Worm (Caenorhabditis elegans) whole organism, L1 larva: ENCODE measurements around the gene ttr-6.
A peak's percentile ranks its signal among the peaks of the same experiment; 100 is the strongest.

Source experiments
- C16A3.4 ChIP-seq: fragments of 150-350 bp; optimal IDR thresholded peaks from 2 replicates; lab custom pipeline; 2014; ENCODE audit warnings: missing biosample characterization, missing genetic modification characterization
- C34B4.2 ChIP-seq: sonication (generic microtip); optimal IDR thresholded peaks from 2 replicates; lab custom pipeline; 2017; ENCODE audit warnings: mild to moderate bottlenecking, missing genetic modification characterization, missing compliant biosample characterization
- F16B12.6 ChIP-seq: fragments of 150-350 bp; optimal IDR thresholded peaks from 2 replicates; lab custom pipeline; 2014; ENCODE audit warnings: missing biosample characterization, missing genetic modification characterization
- ama-1 ChIP-seq: fragments of 150-350 bp; optimal IDR thresholded peaks from 2 replicates; lab custom pipeline; 2014
- blmp-1 ChIP-seq: fragments of 150-350 bp; optimal IDR thresholded peaks from 2 replicates; lab custom pipeline; 2014; ENCODE audit warnings: missing biosample characterization, missing genetic modification characterization
- ceh-90 ChIP-seq: sonication (generic microtip); optimal IDR thresholded peaks from 2 replicates; lab custom pipeline; 2016; ENCODE audit warnings: missing genetic modification characterization, missing compliant biosample characterization
- dpl-1 ChIP-seq, 3 experiments: fragments of 150-350 bp in 2 of 3; sonication (generic microtip) in 1 of 3; optimal IDR thresholded peaks; 2 replicates each; lab custom pipeline; 2014 to 2017; ENCODE audit warnings: missing biosample characterization in 3 of 3, missing genetic modification characterization in 3 of 3, missing genetic modification reagents in 3 of 3
- efl-1 ChIP-seq, 4 experiments: fragments of 150-350 bp; optimal IDR thresholded peaks in 3 of 4; peaks in 1 of 4; 1 replicate in 1 of 4; 2 replicates in 3 of 4; lab custom pipeline; 2014; ENCODE audit warnings: missing biosample characterization in 2 of 4, missing genetic modification characterization in 2 of 4, missing genetic modification reagents in 2 of 4
- efl-3 ChIP-seq: fragments of 200-800 bp; sonication (Bioruptor generic); optimal IDR thresholded peaks from 2 replicates; lab custom pipeline; 2018; ENCODE audit warnings: mild to moderate bottlenecking, missing genetic modification characterization, missing compliant biosample characterization
- egl-27 ChIP-seq, 2 experiments: fragments of 150-350 bp in 1 of 2; sonication (generic microtip); optimal IDR thresholded peaks; 3 replicates each; lab custom pipeline; 2017 to 2018; ENCODE audit warnings: missing biosample characterization in 2 of 2, missing genetic modification characterization in 2 of 2, missing genetic modification reagents in 2 of 2
- elt-2 ChIP-seq: sonication (generic microtip); optimal IDR thresholded peaks from 2 replicates; lab custom pipeline; 2016; ENCODE audit warnings: missing genetic modification characterization, mild to moderate bottlenecking, inconsistent platforms, missing compliant biosample characterization, missing genetic modification reagents
- ets-5 ChIP-seq: fragments of 200-800 bp; sonication (Bioruptor generic); IDR thresholded peaks from 2 replicates; pipeline ENCODE4 v1.3.6; 2022; ENCODE audit warnings: missing genetic modification characterization, missing compliant biosample characterization
- fkh-10 ChIP-seq: sonication (generic microtip); optimal IDR thresholded peaks from 2 replicates; lab custom pipeline; 2017; ENCODE audit warnings: missing biosample characterization, missing genetic modification reagents, missing genetic modification characterization
- grh-1 ChIP-seq: fragments of 200-800 bp; sonication (Bioruptor generic); IDR thresholded peaks from 2 replicates; pipeline ENCODE4 v1.3.6; 2022; ENCODE audit warnings: missing genetic modification reagents, missing genetic modification characterization, missing compliant biosample characterization
- isw-1 ChIP-seq: fragments of 200-800 bp; sonication (Bioruptor generic); IDR thresholded peaks from 2 replicates; pipeline ENCODE4 v1.3.6; 2022; ENCODE audit warnings: missing genetic modification characterization, missing compliant biosample characterization
- lin-14 ChIP-seq: fragments of 200-800 bp; sonication (Bioruptor generic); optimal IDR thresholded peaks from 2 replicates; lab custom pipeline; 2018; ENCODE audit warnings: mild to moderate bottlenecking, missing genetic modification characterization, moderate library complexity, missing compliant biosample characterization
- lin-35 ChIP-seq, 2 experiments: fragments of 150-350 bp; optimal IDR thresholded peaks; 2 replicates each; lab custom pipeline; 2014; ENCODE audit warnings: missing biosample characterization in 2 of 2, missing genetic modification characterization in 2 of 2, missing genetic modification reagents in 2 of 2
- lir-3 ChIP-seq: sonication (generic microtip); optimal IDR thresholded peaks from 2 replicates; lab custom pipeline; 2016; ENCODE audit warnings: mild to moderate bottlenecking, missing genetic modification characterization, moderate library complexity, missing compliant biosample characterization; ENCODE audit not compliant: poor library complexity
- lsy-2 ChIP-seq, 2 experiments: fragments of 150-350 bp; optimal IDR thresholded peaks; 2 replicates each; lab custom pipeline; 2014; ENCODE audit warnings: missing biosample characterization in 2 of 2, missing genetic modification characterization in 2 of 2
- mdl-1 ChIP-seq, 2 experiments: fragments of 150-350 bp; optimal IDR thresholded peaks; 2 replicates each; lab custom pipeline; 2014 to 2017; ENCODE audit warnings: missing biosample characterization in 2 of 2, missing genetic modification characterization in 2 of 2, inconsistent platforms in 1 of 2
- mep-1 ChIP-seq: fragments of 150-350 bp; optimal IDR thresholded peaks from 2 replicates; lab custom pipeline; 2014; ENCODE audit warnings: missing biosample characterization, missing genetic modification characterization
- nhr-19 ChIP-seq: fragments of 200-800 bp; sonication (Bioruptor generic); conservative IDR thresholded peaks from 2 replicates; pipeline ENCODE4 v1.3.6; 2022; ENCODE audit warnings: missing genetic modification characterization, missing compliant biosample characterization
- nhr-20 ChIP-seq: sonication (generic microtip); optimal IDR thresholded peaks from 2 replicates; lab custom pipeline; 2016; ENCODE audit warnings: mild to moderate bottlenecking, missing genetic modification characterization, missing compliant biosample characterization
- nhr-237 ChIP-seq: fragments of 150-350 bp; optimal IDR thresholded peaks from 2 replicates; lab custom pipeline; 2014; ENCODE audit warnings: missing biosample characterization, missing genetic modification characterization
- nhr-71 ChIP-seq: sonication (generic microtip); optimal IDR thresholded peaks from 2 replicates; lab custom pipeline; 2016; ENCODE audit warnings: mild to moderate bottlenecking, missing genetic modification characterization, moderate library complexity, missing compliant biosample characterization
- nhr-77 ChIP-seq: fragments of 150-350 bp; optimal IDR thresholded peaks from 2 replicates; lab custom pipeline; 2014; ENCODE audit warnings: missing biosample characterization, missing genetic modification characterization
- nhr-85 ChIP-seq: sonication (generic microtip); peaks from one replicate; lab custom pipeline; 2016; ENCODE audit warnings: missing genetic modification characterization, inconsistent platforms, missing compliant biosample characterization
- pag-3 ChIP-seq: sonication (generic microtip); optimal IDR thresholded peaks from 2 replicates; lab custom pipeline; 2017; ENCODE audit warnings: missing genetic modification characterization, mild to moderate bottlenecking, missing compliant biosample characterization, antibody characterized with exemption, borderline replicate concordance; ENCODE audit not compliant: insufficient read depth
- rnt-1 ChIP-seq: sonication (generic microtip); optimal IDR thresholded peaks from 2 replicates; lab custom pipeline; 2016; ENCODE audit warnings: mild to moderate bottlenecking, missing genetic modification characterization, moderate library complexity, missing compliant biosample characterization
- snu-23 ChIP-seq: sonication (generic microtip); optimal IDR thresholded peaks from 2 replicates; lab custom pipeline; 2016; ENCODE audit warnings: missing genetic modification characterization, missing compliant biosample characterization
- sox-4 ChIP-seq: sonication (generic microtip); optimal IDR thresholded peaks from 2 replicates; lab custom pipeline; 2016; ENCODE audit warnings: missing genetic modification characterization, missing compliant biosample characterization
- sptf-1 ChIP-seq: fragments of 150-350 bp; optimal IDR thresholded peaks from 2 replicates; lab custom pipeline; 2014; ENCODE audit warnings: missing biosample characterization, missing genetic modification characterization
- swsn-7 ChIP-seq: sonication (generic microtip); optimal IDR thresholded peaks from 2 replicates; lab custom pipeline; 2016; ENCODE audit warnings: missing genetic modification characterization, missing compliant biosample characterization
- tbx-2 ChIP-seq: sonication (generic microtip); optimal IDR thresholded peaks from 2 replicates; lab custom pipeline; 2016; ENCODE audit warnings: missing genetic modification characterization, missing compliant biosample characterization
- unc-30 ChIP-seq: sonication (generic microtip); optimal IDR thresholded peaks from 2 replicates; lab custom pipeline; 2017; ENCODE audit warnings: missing biosample characterization, missing genetic modification characterization
- unc-86 ChIP-seq: sonication (generic microtip); optimal IDR thresholded peaks from 2 replicates; lab custom pipeline; 2016; ENCODE audit warnings: missing genetic modification characterization, missing compliant biosample characterization
- unc-98 ChIP-seq: fragments of 200-800 bp; sonication (Bioruptor generic); IDR thresholded peaks from 2 replicates; pipeline ENCODE4 v1.3.6; 2022; ENCODE audit warnings: missing genetic modification characterization, missing compliant biosample characterization
- vab-15 ChIP-seq: sonication (generic microtip); optimal IDR thresholded peaks from 2 replicates; lab custom pipeline; 2017; ENCODE audit warnings: missing genotype, mild to moderate bottlenecking, missing genetic modification characterization, missing compliant biosample characterization
- zip-4 ChIP-seq: fragments of 200-800 bp; sonication (Bioruptor generic); optimal IDR thresholded peaks from 2 replicates; lab custom pipeline; 2018; ENCODE audit warnings: mild to moderate bottlenecking, missing genetic modification characterization, moderate library complexity, missing compliant biosample characterization

The ttr-6 gene

ce11 chrX:6597089-6597488, at the start of gene ttr-6:
ttr-6 (minus strand) TSS chrX:6597121.
- TF ChIP-seq ceh-90 (tag; lab: Kevin White, UChicago) (no peak), pag-3 (peak; percentile 34), zip-4 (no peak), vab-15 (tag; lab: Kevin White, UChicago) (no peak), nhr-85 (no peak), C16A3.4 (tag; lab: Kevin White, UChicago) (no peak), unc-98 (no peak), rnt-1 (tag; lab: Kevin White, UChicago) (peak; percentile 69), lsy-2 (tag; optimal IDR thresholded peaks at IDR 0.05; lab: Kevin White, UChicago) (no peak), nhr-71 (tag; lab: Kevin White, UChicago) (peak; percentile 42), C34B4.2 (tag; lab: Kevin White, UChicago) (no peak), fkh-10 (GFP tag; lab: Kevin White, UChicago) (no peak), lin-14 (GFP tag; lab: Kevin White, UChicago) (peak; percentile 53), ama-1 (lab: Kevin White, UChicago) (no peak), nhr-19 (GFP tag; lab: Robert Waterston, UW) (peak; percentile 23; the same call in 1 of the 2 replicates), efl-1 (optimal IDR thresholded peaks at IDR 0.05; lab: Kevin White, UChicago) (no peak), efl-1 (GFP tag; optimal IDR thresholded peaks at IDR 0.05 in 1 of 2; lab: Kevin White, UChicago) (peak in 1 of 2 experiments; percentile 31), snu-23 (GFP tag; lab: Kevin White, UChicago) (peak; percentile 2), F16B12.6 (no peak), sptf-1 (tag; lab: Kevin White, UChicago) (no peak), mdl-1 (tag; optimal IDR thresholded peaks at IDR 0.05; lab: Kevin White, UChicago) (no peak)

- TF ChIP-seq C16A3.4 (tag; lab: Kevin White, UChicago) (no peak), swsn-7 (no peak), mep-1 (tag; lab: Kevin White, UChicago) (peak; percentile 5), sox-4 (tag; lab: Kevin White, UChicago) (no peak), unc-86 (tag; lab: Kevin White, UChicago) (no peak), tbx-2 (tag; lab: Kevin White, UChicago) (no peak), nhr-20 (tag; lab: Kevin White, UChicago) (peak; percentile 72), lin-35 (GFP tag; optimal IDR thresholded peaks at IDR 0.05; lab: Kevin White, UChicago) (peak in 1 of 2 experiments; percentile 27), grh-1 (GFP tag; lab: Robert Waterston, UW) (peak; percentile 51; the same call in 1 of the 2 replicates), isw-1 (GFP tag; lab: Robert Waterston, UW) (no peak), nhr-85 (peak; percentile 19), fkh-10 (GFP tag; lab: Kevin White, UChicago) (no peak), nhr-237 (no peak), sptf-1 (tag; lab: Kevin White, UChicago) (no peak), efl-3 (GFP tag; lab: Kevin White, UChicago) (no peak), lir-3 (tag; lab: Kevin White, UChicago) (no peak), lin-14 (GFP tag; lab: Kevin White, UChicago) (no peak), rnt-1 (tag; lab: Kevin White, UChicago) (no peak), egl-27 (tag; optimal IDR thresholded peaks at IDR 0.05; lab: Kevin White, UChicago) (no peak), dpl-1 (GFP tag; optimal IDR thresholded peaks at IDR 0.05; lab: Kevin White, UChicago) (no peak), efl-1 (optimal IDR thresholded peaks at IDR 0.05; lab: Kevin White, UChicago) (no peak), efl-1 (GFP tag; optimal IDR thresholded peaks at IDR 0.05 in 1 of 2; lab: Kevin White, UChicago) (peak in 1 of 2 experiments; percentile 41), elt-2 (tag; lab: Kevin White, UChicago) (peak; percentile 46), blmp-1 (no peak), nhr-77 (tag; lab: Kevin White, UChicago) (no peak), ets-5 (no peak), snu-23 (GFP tag; lab: Kevin White, UChicago) (peak; percentile 50), unc-30 (tag; lab: Kevin White, UChicago) (no peak)
Observed at ce11 chrX:6646387-6647061, 49.6 kb upstream of the ttr-6 start.
